Fruit fly (Drosophila melanogaster): Measurements from ENCODE around the gene CG44194.
A peak's percentile ranks its signal among the peaks of the same experiment; 100 is the strongest.

Gene CG44194

dm6 chr3R:13030257-13031173 lies 33.0 kb upstream of the CG44194 start, which contains the start of the genes CG46281 and CG46280 (continued):
- no peak for TF ChIP-seq ey (GFP tag; optimal IDR thresholded peaks at IDR 0.05)
- peak; percentile 68 for TF ChIP-seq Hnf4 (GFP tag; optimal IDR thresholded peaks at IDR 0.05)
- no peak for TF ChIP-seq brk (GFP tag; optimal IDR thresholded peaks at IDR 0.05)

dm6 chr3R:13018995-13019394 lies 21.5 kb upstream of the CG44194 start:
- TF ChIP-seq Rel (GFP tag; optimal IDR thresholded peaks at IDR 0.05) (no peak), Rel (tag; optimal IDR thresholded peaks at IDR 0.05) (no peak), ey (GFP tag; optimal IDR thresholded peaks at IDR 0.05) (no peak), Dif (GFP tag; optimal IDR thresholded peaks at IDR 0.05; ENCODE audit: partially characterized antibody) (no peak), dmrt93B (GFP tag; optimal IDR thresholded peaks at IDR 0.05) (no peak), pan (optimal IDR thresholded peaks at IDR 0.05) (no peak), jim (GFP tag; optimal IDR thresholded peaks at IDR 0.05) (no peak), woc (GFP tag; optimal IDR thresholded peaks at IDR 0.05) (no peak), rgr (GFP tag; optimal IDR thresholded peaks at IDR 0.05) (no peak)

- TF ChIP-seq h (GFP tag; optimal IDR thresholded peaks at IDR 0.05) (peak; percentile 73), sv (GFP tag; optimal IDR thresholded peaks at IDR 0.05) (no peak), rgr (GFP tag; optimal IDR thresholded peaks at IDR 0.05) (no peak), Rel (GFP tag; optimal IDR thresholded peaks at IDR 0.05) (no peak), Rel (tag; optimal IDR thresholded peaks at IDR 0.05) (peak; percentile 73), HLH106 (tag; optimal IDR thresholded peaks at IDR 0.05) (no peak), Dfd (GFP tag; optimal IDR thresholded peaks at IDR 0.05) (no peak), lola (GFP tag; optimal IDR thresholded peaks at IDR 0.05) (no peak), Dif (GFP tag; optimal IDR thresholded peaks at IDR 0.05; ENCODE audit: partially characterized antibody) (no peak), Myc (optimal IDR thresholded peaks at IDR 0.05) (no peak), psq (GFP tag; optimal IDR thresholded peaks at IDR 0.05) (no peak), CG32264 (GFP tag; optimal IDR thresholded peaks at IDR 0.05) (no peak)
These were observed 20.9 kb upstream of the CG44194 start for dm6 chr3R:13018284-13018900.

- TF ChIP-seq rgr (GFP tag; optimal IDR thresholded peaks at IDR 0.05): peak; percentile 59
- TF ChIP-seq Dfd (GFP tag; optimal IDR thresholded peaks at IDR 0.05): no peak
- no peak for TF ChIP-seq sage (GFP tag; optimal IDR thresholded peaks at IDR 0.05)
- TF ChIP-seq h (GFP tag; optimal IDR thresholded peaks at IDR 0.05): peak; percentile 50
- no peak for TF ChIP-seq Rel (GFP tag; optimal IDR thresholded peaks at IDR 0.05)
- peak; percentile 93 for TF ChIP-seq Rel (tag; optimal IDR thresholded peaks at IDR 0.05)
- no peak for TF ChIP-seq Hnf4 (GFP tag; optimal IDR thresholded peaks at IDR 0.05)
These were observed 20.1 kb upstream of the CG44194 start for dm6 chr3R:13017623-13018036.

- TF ChIP-seq tai (GFP tag; optimal IDR thresholded peaks at IDR 0.05) (peak; percentile 9), dmrt93B (GFP tag; optimal IDR thresholded peaks at IDR 0.05) (no peak), psq (GFP tag; optimal IDR thresholded peaks at IDR 0.05) (peak; percentile 69), CrebA (GFP tag; optimal IDR thresholded peaks at IDR 0.05; ENCODE audit: borderline replicate concordance) (no peak), Hnf4 (GFP tag; optimal IDR thresholded peaks at IDR 0.05) (peak; percentile 16), Jra (GFP tag; optimal IDR thresholded peaks at IDR 0.05) (peak; percentile 25), dl (GFP tag; optimal IDR thresholded peaks at IDR 0.05; ENCODE audit: insufficient read depth in 1 of 2, partially characterized antibody in 2 of 2) (peak; percentile 60 to 71), CG9705 (GFP tag; optimal IDR thresholded peaks at IDR 0.05) (no peak), HLH106 (tag; optimal IDR thresholded peaks at IDR 0.05) (peak; percentile 4), pan (optimal IDR thresholded peaks at IDR 0.05) (no peak), OdsH (GFP tag; optimal IDR thresholded peaks at IDR 0.05) (peak; percentile 11), lola (GFP tag; optimal IDR thresholded peaks at IDR 0.05) (no peak), woc (GFP tag; optimal IDR thresholded peaks at IDR 0.05) (peak; percentile 87), ey (GFP tag; optimal IDR thresholded peaks at IDR 0.05) (peak; percentile 21), Rel (GFP tag; optimal IDR thresholded peaks at IDR 0.05) (peak; percentile 87), Rel (tag; optimal IDR thresholded peaks at IDR 0.05) (peak; percentile 73), Myc (optimal IDR thresholded peaks at IDR 0.05) (peak; percentile 96), rgr (GFP tag; optimal IDR thresholded peaks at IDR 0.05) (no peak), CG32264 (GFP tag; optimal IDR thresholded peaks at IDR 0.05) (peak; percentile 9), foxo (GFP tag; optimal IDR thresholded peaks at IDR 0.05) (peak; percentile 22 to 72), GATAd (GFP tag; optimal IDR thresholded peaks at IDR 0.05) (no peak), Vsx2 (GFP tag; optimal IDR thresholded peaks at IDR 0.05; ENCODE audit: partially characterized antibody) (no peak), jim (GFP tag; optimal IDR thresholded peaks at IDR 0.05) (peak; percentile 21), usp (GFP tag; optimal IDR thresholded peaks at IDR 0.05) (no peak), Sp1 (GFP tag; optimal IDR thresholded peaks at IDR 0.05) (no peak), fru (GFP tag; optimal IDR thresholded peaks at IDR 0.05) (peak; percentile 62), sv (GFP tag; optimal IDR thresholded peaks at IDR 0.05) (no peak), dsf (GFP tag; optimal IDR thresholded peaks at IDR 0.05; ENCODE audit: borderline replicate concordance) (no peak), Mio (GFP tag; optimal IDR thresholded peaks at IDR 0.05) (no peak), sage (GFP tag; optimal IDR thresholded peaks at IDR 0.05) (peak; percentile 46)
These were observed 18.6 kb upstream of the CG44194 start for dm6 chr3R:13015811-13016766.

Data from whole organism, wandering third instar larva.